Worm (Caenorhabditis elegans): ENCODE data around the gene scly-1.

DNA sequence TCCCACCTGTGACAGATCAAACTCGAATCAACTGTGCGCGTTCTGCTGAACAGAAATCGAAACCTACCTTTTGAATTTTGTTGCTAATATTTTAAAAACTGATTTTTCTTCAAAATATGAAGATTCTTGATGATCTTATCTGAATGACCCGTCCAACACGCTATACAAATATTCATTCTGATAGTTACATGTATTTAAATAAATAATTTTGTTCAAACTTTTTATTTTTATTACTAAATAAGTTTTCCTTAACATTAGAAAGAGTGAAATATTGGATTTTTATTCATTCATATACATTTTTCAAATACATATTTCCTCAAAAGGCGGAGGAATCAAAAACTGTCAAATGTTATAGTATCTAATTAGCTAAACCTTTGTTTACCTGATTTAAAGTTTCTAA is 12.9 kb downstream of the scly-1 start, which contains the start of gene F13H8.8:
- TF ChIP-seq W03F9.2 (tag; optimal IDR thresholded peaks at IDR 0.05) (no peak), him-1 (tag; optimal IDR thresholded peaks at IDR 0.05) (no peak)
